Fruit fly (Drosophila melanogaster) whole organism, prepupa: ENCODE measurements around the gene CG32099.

ENCODE experiments used
- CG10631 ChIP-seq: fragments of 200-800 bp; sonication (Bioruptor generic); optimal IDR thresholded peaks from 2 replicates; lab custom pipeline; 2016; ENCODE audit warnings: missing biosample characterization, missing genetic modification characterization
- CG10669 ChIP-seq: fragments of 200-800 bp; sonication (Bioruptor generic); optimal IDR thresholded peaks from 3 replicates; lab custom pipeline; 2018; ENCODE audit warnings: missing biosample characterization, mild to moderate bottlenecking, missing genetic modification characterization, moderate library complexity
- CG31627 ChIP-seq: fragments of 200-800 bp; sonication (Bioruptor generic); optimal IDR thresholded peaks from 3 replicates; lab custom pipeline; 2016; ENCODE audit warnings: missing biosample characterization, missing genetic modification characterization
- CG34406 ChIP-seq: fragments of 200-800 bp; sonication (Bioruptor generic); optimal IDR thresholded peaks from 3 replicates; lab custom pipeline; 2016; ENCODE audit warnings: missing biosample characterization, missing genetic modification characterization
- CG6163 ChIP-seq: fragments of 200-800 bp; sonication (Bioruptor generic); IDR thresholded peaks from 3 replicates; pipeline ENCODE4 v1.3.6; 2022; ENCODE audit warnings: missing biosample characterization, missing genetic modification characterization
- CG6276 ChIP-seq: fragments of 200-800 bp; sonication (Bioruptor generic); optimal IDR thresholded peaks from 2 replicates; lab custom pipeline; 2017; ENCODE audit warnings: missing biosample characterization, mild to moderate bottlenecking, missing genetic modification characterization
- CG6792 ChIP-seq: fragments of 200-800 bp; sonication (Bioruptor generic); optimal IDR thresholded peaks from 3 replicates; lab custom pipeline; 2016; ENCODE audit warnings: missing biosample characterization, missing genetic modification characterization
- CG8119 ChIP-seq: fragments of 200-800 bp; sonication (Bioruptor generic); IDR thresholded peaks from 3 replicates; pipeline ENCODE4 v1.3.6; 2022; ENCODE audit warnings: missing biosample characterization, missing genetic modification characterization
- CG9139 ChIP-seq: fragments of 200-800 bp; sonication (Bioruptor generic); optimal IDR thresholded peaks from 3 replicates; lab custom pipeline; 2017; ENCODE audit warnings: missing biosample characterization, mild to moderate bottlenecking, missing genetic modification characterization
- Eip75B ChIP-seq: fragments of 200-800 bp; sonication (Bioruptor generic); optimal IDR thresholded peaks from 3 replicates; lab custom pipeline; 2016; ENCODE audit warnings: missing biosample characterization, missing genetic modification characterization
- Eip78C ChIP-seq: fragments of 200-800 bp; sonication (Bioruptor generic); peaks from one replicate; lab custom pipeline; 2016; ENCODE audit warnings: missing biosample characterization, missing genetic modification characterization
- Eip93F ChIP-seq: fragments of 200-800 bp; sonication (Bioruptor generic); optimal IDR thresholded peaks from 2 replicates; lab custom pipeline; 2016; ENCODE audit warnings: missing biosample characterization, mild to moderate bottlenecking, missing genetic modification characterization
- Ets21C ChIP-seq: fragments of 200-800 bp; sonication (Bioruptor generic); optimal IDR thresholded peaks from 3 replicates; lab custom pipeline; 2016; ENCODE audit warnings: missing biosample characterization, missing genetic modification characterization
- Gug ChIP-seq: fragments of 200-800 bp; sonication (Bioruptor generic); IDR thresholded peaks from 2 replicates; pipeline ENCODE4 v1.3.6; 2022; ENCODE audit warnings: missing biosample characterization, missing genetic modification characterization
- Hr39 ChIP-seq: fragments of 200-800 bp; sonication (Bioruptor generic); optimal IDR thresholded peaks from 2 replicates; lab custom pipeline; 2016; ENCODE audit warnings: missing biosample characterization, missing genetic modification characterization
- Lpt ChIP-seq: fragments of 200-800 bp; sonication (Bioruptor generic); optimal IDR thresholded peaks from 3 replicates; lab custom pipeline; 2016; ENCODE audit warnings: missing biosample characterization, missing genetic modification characterization
- Met ChIP-seq: fragments of 200-800 bp; sonication (Bioruptor generic); optimal IDR thresholded peaks from 3 replicates; lab custom pipeline; 2016; ENCODE audit warnings: missing biosample characterization, missing genetic modification characterization
- Sox102F ChIP-seq: fragments of 200-800 bp; sonication (Bioruptor generic); optimal IDR thresholded peaks from 2 replicates; lab custom pipeline; 2016; ENCODE audit warnings: missing biosample characterization, mild to moderate bottlenecking, missing genetic modification characterization
- cyc ChIP-seq: fragments of 200-800 bp; sonication (Bioruptor generic); optimal IDR thresholded peaks from 3 replicates; lab custom pipeline; 2016; ENCODE audit warnings: missing biosample characterization, missing genetic modification characterization
- dac ChIP-seq: fragments of 200-800 bp; sonication (Bioruptor generic); optimal IDR thresholded peaks from 2 replicates; lab custom pipeline; 2017; ENCODE audit warnings: missing biosample characterization, mild to moderate bottlenecking, missing genetic modification characterization
- dsx ChIP-seq: fragments of 200-800 bp; optimal IDR thresholded peaks from 3 replicates; lab custom pipeline; 2019; ENCODE audit warnings: missing biosample characterization, mild to moderate bottlenecking, missing genetic modification characterization, moderate library complexity; ENCODE audit not compliant: poor library complexity, severe bottlenecking
- eg ChIP-seq: fragments of 200-800 bp; sonication (Bioruptor generic); IDR thresholded peaks from 3 replicates; pipeline ENCODE4 v1.3.6; 2022; ENCODE audit warnings: missing biosample characterization, missing genetic modification characterization
- fd59A ChIP-seq: fragments of 200-800 bp; sonication (Bioruptor generic); optimal IDR thresholded peaks from 2 replicates; lab custom pipeline; 2017; ENCODE audit warnings: missing biosample characterization, mild to moderate bottlenecking, missing genetic modification characterization, missing genetic modification reagents
- fd85E ChIP-seq: fragments of 200-800 bp; sonication (Bioruptor generic); optimal IDR thresholded peaks from 3 replicates; lab custom pipeline; 2016; ENCODE audit warnings: missing biosample characterization, missing genetic modification characterization
- net ChIP-seq: fragments of 200-800 bp; sonication (Bioruptor generic); optimal IDR thresholded peaks from 3 replicates; lab custom pipeline; 2016; ENCODE audit warnings: missing biosample characterization, missing genetic modification characterization
- salr ChIP-seq, 2 experiments: fragments of 200-800 bp; sonication (Bioruptor generic); optimal IDR thresholded peaks; 3 replicates each; lab custom pipeline; 2016 to 2018; ENCODE audit warnings: missing biosample characterization in 2 of 2, missing genetic modification characterization in 2 of 2, mild to moderate bottlenecking in 1 of 2
- spab ChIP-seq: fragments of 200-800 bp; sonication (Bioruptor generic); optimal IDR thresholded peaks from 2 replicates; lab custom pipeline; 2017; ENCODE audit warnings: missing biosample characterization, mild to moderate bottlenecking, missing genetic modification characterization, missing genetic modification reagents
- ss ChIP-seq, 2 experiments: fragments of 200-800 bp; sonication (Bioruptor generic); optimal IDR thresholded peaks; 2 replicates in 1 of 2; 3 replicates in 1 of 2; lab custom pipeline; 2017 to 2018; ENCODE audit warnings: mild to moderate bottlenecking in 2 of 2, missing biosample characterization in 2 of 2, missing genetic modification characterization in 2 of 2, moderate library complexity in 1 of 2
- svp ChIP-seq: fragments of 200-800 bp; sonication (Bioruptor generic); peaks from one replicate; lab custom pipeline; 2016; ENCODE audit warnings: missing biosample characterization, missing genetic modification characterization
- topi ChIP-seq: fragments of 200-800 bp; sonication (Bioruptor generic); optimal IDR thresholded peaks from 3 replicates; lab custom pipeline; 2016; ENCODE audit warnings: missing biosample characterization, missing genetic modification characterization

Gene CG32099

DNA sequence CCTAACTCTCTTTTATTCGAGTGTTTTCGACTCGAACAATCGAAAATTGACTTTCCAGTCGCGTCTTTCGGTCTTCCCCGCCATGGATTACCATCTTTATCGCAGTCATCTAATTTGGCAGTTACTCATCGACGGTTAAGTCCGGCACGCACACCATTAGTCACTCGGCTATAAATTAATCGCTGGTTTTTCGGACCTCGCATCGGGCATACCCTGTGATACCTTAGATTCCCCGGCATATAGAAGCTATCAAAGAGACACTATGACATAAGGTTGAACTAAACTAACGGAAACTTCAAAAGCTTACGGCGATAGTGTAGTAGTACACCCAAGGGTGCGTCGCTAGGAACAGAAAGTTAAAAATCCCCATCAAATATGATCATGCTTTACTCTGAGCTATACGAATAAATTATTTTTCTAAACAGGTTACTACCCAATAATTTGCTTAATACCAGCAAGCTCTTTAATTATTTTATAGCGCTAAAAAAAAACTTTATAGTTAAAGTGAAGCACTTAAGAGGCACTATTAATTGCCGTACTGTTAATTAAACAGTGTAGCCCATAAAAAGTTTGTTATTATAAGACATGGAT, 29.9 kb downstream of the CG32099 start:
- TF ChIP-seq ss (GFP tag; optimal IDR thresholded peaks at IDR 0.05; lab: Kevin White, UChicago) (no peak), CG10631 (GFP tag; lab: Kevin White, UChicago) (no peak)

DNA sequence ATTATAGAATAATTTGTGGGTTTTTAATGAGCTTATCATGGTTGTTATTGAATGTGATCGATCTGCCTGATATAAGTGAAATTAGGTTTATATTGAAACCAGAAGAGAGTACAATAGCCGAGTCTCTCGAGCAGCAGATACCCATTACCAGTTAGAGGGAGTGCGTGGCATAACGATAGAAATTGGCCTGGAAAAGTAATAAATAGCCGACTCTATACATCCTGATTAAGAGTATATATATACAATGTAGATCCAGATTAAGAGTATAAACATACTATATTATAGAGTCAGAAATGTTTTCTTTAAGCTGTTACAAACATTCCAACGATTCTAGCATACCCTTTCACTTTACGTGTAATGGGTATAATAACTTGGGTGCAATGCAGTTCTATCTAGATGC, 34.9 kb downstream of the CG32099 start:
- TF ChIP-seq svp (GFP tag; lab: Kevin White, UChicago) (peak; percentile 44), CG6792 (GFP tag; lab: Kevin White, UChicago) (no peak), Hr39 (GFP tag; lab: Kevin White, UChicago) (no peak), Gug (GFP tag; lab: Robert Waterston, UW) (no peak), CG34406 (GFP tag; lab: Kevin White, UChicago) (no peak), fd59A (GFP tag; lab: Kevin White, UChicago) (no peak), CG31627 (GFP tag; lab: Kevin White, UChicago) (no peak), CG10631 (GFP tag; lab: Kevin White, UChicago) (no peak)
- TF ChIP-seq, all 60 proteins: peak for 1

DNA sequence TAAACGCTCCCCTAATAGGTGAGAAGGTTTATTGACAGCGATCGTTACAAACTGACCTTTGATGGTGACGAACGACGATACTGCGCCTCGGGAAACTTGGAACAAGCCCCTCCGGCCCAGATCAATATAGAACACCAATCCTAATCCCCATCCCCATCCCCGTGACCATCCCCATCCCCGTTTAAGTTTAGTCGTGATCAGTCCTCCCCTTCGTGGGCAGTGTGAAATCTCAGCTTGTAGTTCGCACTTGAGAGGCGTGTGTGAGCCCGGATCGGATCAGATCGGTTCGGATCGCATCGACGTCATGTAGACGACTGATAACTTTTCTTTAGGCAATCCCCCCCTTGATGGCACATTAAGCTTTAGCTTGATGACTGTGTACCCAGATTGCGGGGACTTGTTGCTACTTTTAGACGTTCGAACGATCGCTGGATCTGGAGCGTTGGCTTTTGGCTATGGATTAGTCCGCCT, 35.5 kb downstream of the CG32099 start, which contains the start of gene Miox:
Miox (plus strand) TSS at position 421 of the 471 bp plus-strand sequence.
- TF ChIP-seq fd85E (GFP tag; lab: Kevin White, UChicago) (no peak), salr (GFP tag; optimal IDR thresholded peaks at IDR 0.05; lab: Kevin White, UChicago) (no peak), svp (GFP tag; lab: Kevin White, UChicago) (peak; percentile 71)

DNA sequence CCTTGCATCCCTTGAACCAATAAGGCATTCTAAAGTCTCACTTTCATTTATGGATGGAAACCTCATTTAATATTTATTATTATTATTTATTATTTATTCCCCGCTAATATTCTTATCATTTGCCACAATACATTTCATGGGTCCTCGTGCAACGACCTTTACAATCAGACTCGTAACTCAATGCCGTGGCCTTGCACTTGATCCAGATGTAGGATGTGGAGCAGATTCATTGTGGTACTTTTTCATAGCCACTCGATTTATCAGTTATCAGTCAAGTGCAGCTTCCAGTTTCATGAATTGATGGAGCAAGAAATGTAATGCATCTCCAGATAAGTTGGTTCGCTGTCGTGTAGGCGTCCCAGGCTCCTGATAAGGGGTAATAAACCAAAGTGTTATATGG, 36.3 kb downstream of the CG32099 start:
- no peak for TF ChIP-seq CG8119 (GFP tag; lab: Robert Waterston, UW)
- TF ChIP-seq svp (GFP tag; lab: Kevin White, UChicago): peak; percentile 71
- TF ChIP-seq CG6276 (GFP tag; lab: Kevin White, UChicago): no peak

DNA sequence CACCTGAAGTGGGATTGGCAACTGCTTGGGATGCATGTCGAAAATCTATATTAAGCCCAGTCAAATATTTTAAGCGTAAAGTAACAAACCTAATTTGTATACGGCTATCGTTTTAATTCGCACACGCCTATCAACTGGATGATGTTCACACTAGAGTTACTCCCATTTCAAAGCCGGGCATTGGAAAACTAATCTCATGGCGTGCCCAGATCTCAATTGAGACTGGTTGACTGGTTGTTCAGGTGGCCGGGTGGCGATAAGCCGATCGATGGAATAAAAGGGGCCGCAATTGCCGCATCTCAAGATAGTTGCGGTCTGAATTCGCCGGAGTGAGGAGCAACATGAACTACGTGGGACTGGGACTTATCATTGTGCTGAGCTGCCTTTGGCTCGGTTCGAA, 39.4 kb downstream of the CG32099 start, which contains the start of gene Est-6:
Est-6 (plus strand) TSS at position 301 of the 400 bp plus-strand sequence.
- TF ChIP-seq Lpt (GFP tag; lab: Kevin White, UChicago) (no peak), Eip93F (GFP tag; lab: Kevin White, UChicago) (no peak), CG34406 (GFP tag; lab: Kevin White, UChicago) (no peak), Met (GFP tag; lab: Kevin White, UChicago) (no peak), CG10669 (GFP tag; lab: Kevin White, UChicago) (no peak), dsx (GFP tag; lab: Kevin White, UChicago) (no peak), Ets21C (GFP tag; lab: Kevin White, UChicago) (no peak), Sox102F (GFP tag; lab: Kevin White, UChicago) (no peak), cyc (no peak), fd85E (GFP tag; lab: Kevin White, UChicago) (no peak), spab (no peak)
- TF ChIP-seq, all 60 proteins: peak for 0

DNA sequence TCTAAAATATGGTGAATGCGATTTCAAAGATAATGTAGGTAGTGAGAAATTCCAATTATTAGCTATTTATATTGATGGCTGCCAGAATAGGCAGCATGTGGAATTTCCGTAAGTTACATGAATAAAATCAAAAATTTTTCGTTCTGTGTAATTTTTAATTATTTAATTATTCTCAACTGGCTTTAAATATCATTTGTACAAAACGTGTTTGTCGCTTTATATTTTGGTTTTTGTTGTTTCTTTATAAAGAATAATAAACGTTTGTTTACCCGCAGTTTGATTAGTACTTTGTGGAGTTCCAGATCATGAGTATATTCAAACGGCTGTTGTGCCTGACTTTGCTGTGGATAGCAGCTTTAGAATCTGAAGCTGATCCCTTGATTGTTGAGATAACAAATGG, 41.4 kb downstream of the CG32099 start, which contains the start of gene Est-P:
Est-P (plus strand) TSS at position 301 of the 400 bp plus-strand sequence.
- TF ChIP-seq Gug (GFP tag; lab: Robert Waterston, UW): no peak
- TF ChIP-seq topi (GFP tag; lab: Kevin White, UChicago): no peak

DNA sequence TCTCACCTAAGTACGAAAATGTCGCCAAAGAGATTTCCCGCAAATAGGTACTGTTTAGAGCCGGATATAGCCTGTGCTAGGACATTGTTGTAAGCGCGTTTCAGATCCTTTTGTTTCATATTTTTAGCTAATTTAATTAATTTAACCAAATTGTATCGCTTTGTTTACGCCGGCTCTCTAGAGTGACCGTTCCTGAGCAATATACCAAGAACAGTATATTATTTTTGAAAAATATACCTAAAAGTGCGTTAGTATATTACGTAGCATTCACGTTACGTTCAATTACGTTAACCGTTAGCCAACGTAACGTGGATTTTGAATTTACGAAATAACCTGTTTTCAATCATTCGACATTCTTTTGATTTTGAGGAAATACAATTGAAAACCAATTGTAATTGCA, 44.4 kb downstream of the CG32099 start, which contains the start of gene thoc6:
thoc6 (minus strand) TSS at position 204 of the 400 bp plus-strand sequence.
- TF ChIP-seq CG31627 (GFP tag; lab: Kevin White, UChicago) (no peak), CG10669 (GFP tag; lab: Kevin White, UChicago) (no peak), eg (GFP tag; lab: Robert Waterston, UW) (no peak), svp (GFP tag; lab: Kevin White, UChicago) (no peak), ss (GFP tag; optimal IDR thresholded peaks at IDR 0.05; lab: Kevin White, UChicago) (no peak), CG6163 (no peak), CG9139 (GFP tag; lab: Kevin White, UChicago) (no peak), fd85E (GFP tag; lab: Kevin White, UChicago) (no peak), net (GFP tag; lab: Kevin White, UChicago) (no peak), Eip78C (no peak), Eip75B (GFP tag; lab: Kevin White, UChicago) (no peak), dac (no peak)
